Fruit fly (Drosophila melanogaster): ENCODE results near the gene Usp32.

- TF ChIP-seq CG4707 (GFP tag; optimal IDR thresholded peaks at IDR 0.05) (no peak), nau (GFP tag; optimal IDR thresholded peaks at IDR 0.05) (no peak)
Observed at dm6 chr3L:19906148-19906752, 35.3 kb downstream of the Usp32 start.

All from whole organism, embryonic.